Fruit fly (Drosophila melanogaster) ovary, adult (tissue): ENCODE measurements around the gene nullo.

Source experiments
- CG17801 ChIP-seq: fragments of 200-800 bp; optimal IDR thresholded peaks from 2 replicates; lab custom pipeline; 2019; ENCODE audit warnings: missing biosample characterization, mild to moderate bottlenecking, missing genetic modification characterization, moderate library complexity; ENCODE audit not compliant: partially characterized antibody

Gene nullo

DNA sequence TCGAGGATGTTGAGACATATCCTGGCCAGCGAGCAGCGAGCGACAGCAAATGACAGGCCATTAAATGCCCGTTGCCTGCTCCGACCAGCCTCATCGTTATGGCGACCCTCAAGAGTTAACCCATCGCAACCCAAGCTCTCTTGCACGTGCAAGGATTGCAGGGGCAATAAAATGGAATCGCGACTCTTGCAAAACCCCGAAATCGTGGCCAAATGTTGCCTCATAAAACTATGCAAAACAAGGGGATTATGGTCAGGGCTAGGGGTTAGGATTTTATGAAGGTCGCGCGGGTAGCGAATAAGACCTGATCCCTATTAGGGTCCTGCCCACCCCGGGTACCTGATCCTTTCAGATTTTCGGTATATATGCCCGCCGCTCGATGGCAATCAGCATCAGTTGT is at the start of gene nullo:
Gene nullo (plus strand): TSS at position 390 of the 400 bp plus-strand sequence.
- TF ChIP-seq CG17801 (GFP tag; lab: Kevin White, UChicago) = no peak

DNA sequence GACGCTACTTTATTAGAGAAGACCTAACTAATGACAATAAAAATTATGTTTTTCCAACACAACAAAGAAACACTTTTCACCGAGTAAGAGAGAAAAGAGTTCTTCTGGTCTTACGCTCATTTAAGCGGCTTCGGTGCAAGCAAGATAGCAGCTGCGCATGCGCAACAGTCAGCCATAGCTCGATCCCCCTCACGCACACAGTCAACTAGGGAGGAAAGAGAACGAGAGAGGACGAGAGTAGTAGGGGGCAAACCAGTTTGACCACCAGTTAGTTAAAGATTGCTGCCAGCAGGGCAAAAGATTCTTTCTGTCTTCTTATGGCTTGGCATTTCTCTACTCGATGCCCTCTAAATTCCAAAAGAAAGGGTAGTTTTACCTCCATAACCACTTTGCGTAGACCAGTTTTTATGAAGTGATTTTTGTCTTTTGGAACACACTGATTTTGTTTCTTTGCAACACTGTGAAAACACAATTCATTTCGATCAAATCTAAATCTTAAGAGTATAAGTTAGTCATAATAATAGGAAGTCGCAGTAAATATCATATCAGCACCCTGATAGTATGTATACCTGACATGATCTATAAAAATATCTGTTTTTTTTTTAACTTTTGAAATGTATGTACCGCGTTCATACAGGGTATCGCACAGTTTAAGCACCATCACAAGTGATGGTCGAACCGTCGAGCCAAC is 48.7 kb upstream of the nullo start:
- TF ChIP-seq CG17801 (GFP tag; lab: Kevin White, UChicago) = no peak

DNA sequence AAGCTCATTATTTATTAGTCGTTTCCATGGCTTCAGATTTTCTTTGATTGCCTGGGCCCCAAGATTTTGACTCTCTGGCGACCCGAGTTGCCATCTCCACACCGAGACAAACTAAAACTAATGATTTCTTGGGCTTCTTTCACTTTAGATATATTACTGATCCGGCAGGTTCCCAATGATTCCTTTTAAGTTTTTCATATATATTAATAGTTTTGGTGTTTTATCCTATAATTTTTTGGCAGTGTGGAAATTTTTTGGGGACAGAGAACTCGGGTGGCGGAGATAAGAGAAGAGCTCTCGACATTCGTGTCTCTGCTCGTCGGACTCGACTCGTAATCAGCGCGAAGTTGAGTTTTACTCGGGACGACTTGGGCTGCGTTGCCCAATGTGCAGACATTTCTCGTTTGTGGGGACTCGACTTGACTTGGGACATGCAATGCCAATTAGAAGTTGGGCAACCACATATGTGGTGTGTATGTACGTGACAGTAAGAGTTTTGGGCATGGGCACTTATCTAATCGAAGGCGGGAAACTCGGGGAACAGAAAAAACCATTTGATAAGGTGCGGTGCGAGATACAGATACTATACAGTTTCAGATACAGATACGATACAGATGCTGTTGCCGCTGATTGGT is 48.0 kb upstream of the nullo start:
- TF ChIP-seq CG17801 (GFP tag; lab: Kevin White, UChicago) = no peak

DNA sequence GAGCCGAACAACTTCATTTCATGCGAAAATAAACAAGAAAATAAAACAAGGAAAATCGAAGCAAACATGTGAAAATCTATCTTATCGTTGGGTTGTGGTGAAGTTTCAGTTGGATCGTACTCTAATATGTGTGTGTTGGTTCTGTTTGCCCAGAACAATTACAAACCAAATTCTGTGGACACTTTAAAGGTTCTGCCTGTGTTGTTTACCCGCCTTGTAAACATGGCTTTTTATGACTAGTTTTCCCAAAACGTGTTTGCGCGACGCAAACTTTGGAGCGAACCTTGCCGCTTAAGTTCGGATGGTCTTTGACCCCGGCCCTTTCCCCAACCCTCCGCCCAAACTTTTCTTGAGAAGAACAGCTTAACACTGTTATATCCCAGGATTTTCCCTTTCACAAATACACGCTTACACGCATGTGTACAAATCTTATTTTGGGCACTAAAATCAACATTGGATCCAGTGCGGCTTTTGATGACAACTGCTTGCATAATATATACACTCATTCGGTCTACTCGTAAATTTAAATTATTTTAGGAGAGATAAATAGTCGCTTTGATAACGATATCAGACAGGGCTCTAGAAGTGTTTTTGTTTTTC is 45.1 kb upstream of the nullo start:
- TF ChIP-seq CG17801 (GFP tag; lab: Kevin White, UChicago) = no peak

DNA sequence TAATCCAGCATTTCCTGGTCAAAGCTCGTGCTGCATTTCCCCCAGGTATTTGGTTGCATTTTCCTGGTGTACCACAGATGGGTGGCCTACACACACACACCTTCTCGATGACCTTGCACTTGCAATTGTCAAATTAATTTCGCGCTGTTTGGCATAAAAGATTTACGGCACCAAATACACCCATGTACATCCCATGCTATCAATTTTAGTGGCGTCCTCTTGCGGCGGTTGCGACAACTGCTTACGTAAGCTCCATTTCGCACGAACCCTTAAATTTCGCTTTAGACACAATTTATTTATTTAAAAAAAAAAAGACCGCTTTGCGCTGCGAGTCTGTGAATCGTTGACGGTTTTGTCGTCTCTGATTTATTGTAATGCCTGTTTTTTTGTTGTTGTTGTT is 43.8 kb upstream of the nullo start:
- TF ChIP-seq CG17801 (GFP tag; lab: Kevin White, UChicago) = no peak

DNA sequence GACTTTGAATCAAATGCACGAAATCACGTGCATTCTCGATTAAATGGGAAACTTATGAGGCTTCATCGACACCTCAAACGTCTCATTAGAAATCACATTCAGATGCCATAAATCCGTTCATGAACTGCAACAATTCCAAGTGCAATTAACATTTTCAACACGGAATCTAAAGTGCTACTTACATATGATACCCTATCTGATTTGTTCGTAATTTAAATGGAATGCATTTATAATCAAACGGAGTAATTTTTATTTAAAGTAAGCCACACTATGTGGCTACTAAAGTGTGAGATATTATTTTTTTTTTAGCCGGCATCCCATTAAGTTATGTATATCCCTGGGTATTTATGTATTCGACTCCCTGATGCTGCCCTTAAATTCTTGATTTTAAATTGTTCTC is 41.6 kb upstream of the nullo start:
- no peak for TF ChIP-seq CG17801 (GFP tag; lab: Kevin White, UChicago)

DNA sequence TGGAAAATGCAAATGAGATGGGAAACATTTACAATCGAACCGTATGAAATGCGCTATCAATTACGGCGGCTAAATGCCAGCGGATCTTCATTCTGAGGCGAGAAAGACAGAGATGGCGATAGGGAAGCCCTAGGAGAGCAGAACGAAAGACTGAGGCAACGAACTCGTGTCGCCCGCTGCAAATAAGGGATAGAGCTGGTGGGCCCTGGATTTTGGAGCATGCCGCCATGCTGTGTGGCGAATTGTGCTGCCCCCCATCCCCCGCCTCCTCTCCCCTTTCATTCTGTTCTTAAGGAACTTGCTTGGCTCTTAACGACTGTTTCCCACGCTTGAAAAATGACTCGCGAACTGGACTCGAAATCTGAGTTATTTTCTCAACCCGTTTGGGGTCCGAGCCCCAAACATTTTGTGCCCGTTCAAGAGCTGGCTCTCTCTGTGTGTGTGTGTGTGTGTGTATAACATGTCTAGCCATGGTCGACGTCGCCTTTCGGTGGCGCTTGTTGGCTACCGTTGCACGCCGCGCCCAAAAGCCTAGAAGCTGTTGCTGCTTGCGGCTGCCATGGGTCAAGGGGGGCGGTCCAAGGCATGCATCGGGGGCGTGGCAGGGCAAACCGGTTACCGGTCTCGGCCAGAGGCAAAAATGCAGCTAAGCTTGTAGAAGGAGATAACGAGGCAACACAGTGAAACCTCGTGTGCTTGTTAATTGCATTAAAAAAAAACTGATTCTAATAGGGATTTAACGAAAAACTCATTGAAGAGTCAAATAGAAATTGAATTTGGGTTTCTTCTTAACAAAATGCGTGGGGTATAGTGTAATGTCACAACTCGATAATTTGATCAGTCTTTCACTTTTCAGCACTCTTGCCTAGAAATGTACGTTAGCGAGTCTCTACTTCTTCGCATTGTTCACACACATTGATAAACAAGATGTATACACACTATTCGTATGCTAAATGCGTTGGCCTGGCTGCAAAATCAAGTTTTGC is 40.9 kb upstream of the nullo start:
- no peak for TF ChIP-seq CG17801 (GFP tag; lab: Kevin White, UChicago)

DNA sequence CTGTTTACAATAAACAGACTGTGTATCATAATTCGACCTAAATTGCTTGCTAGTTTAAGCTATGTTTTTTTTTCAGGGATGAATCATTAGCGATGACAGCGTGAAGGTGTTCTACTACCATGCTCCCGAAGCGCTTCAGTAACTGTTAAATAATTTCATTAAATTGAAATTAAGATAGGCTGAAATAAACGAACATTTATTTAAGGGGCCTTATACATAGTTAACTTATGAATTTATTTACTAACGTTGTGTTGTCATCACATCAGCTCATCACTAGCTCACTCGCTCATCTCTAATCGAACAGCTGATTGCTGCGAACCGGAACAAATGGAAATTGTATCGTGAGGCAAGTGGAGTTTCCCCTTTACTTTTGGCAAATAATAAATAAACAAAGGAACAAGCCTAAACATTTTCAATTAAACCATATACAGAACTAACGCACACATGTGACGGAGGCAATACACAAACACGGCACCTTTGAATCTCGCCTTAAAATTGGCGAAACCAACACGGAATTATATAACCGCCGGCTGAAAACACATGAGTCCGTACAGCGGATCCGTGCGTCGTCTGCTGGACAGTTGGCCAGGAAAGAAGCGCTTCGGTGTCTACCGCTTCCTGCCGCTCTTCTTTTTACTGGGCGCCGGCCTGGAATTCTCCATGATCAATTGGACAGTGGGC is 38.1 kb upstream of the nullo start, which contains the start of the genes cm, sloth1 and sloth2:
Gene cm (minus strand): TSS at position 83 of the 681 bp plus-strand sequence.
Gene sloth1 (plus strand): TSS at position 295 of the 681 bp plus-strand sequence.
Gene sloth2 (plus strand): TSS at position 295 of the 681 bp plus-strand sequence.
- peak; percentile 92 for TF ChIP-seq CG17801 (GFP tag; lab: Kevin White, UChicago)

DNA sequence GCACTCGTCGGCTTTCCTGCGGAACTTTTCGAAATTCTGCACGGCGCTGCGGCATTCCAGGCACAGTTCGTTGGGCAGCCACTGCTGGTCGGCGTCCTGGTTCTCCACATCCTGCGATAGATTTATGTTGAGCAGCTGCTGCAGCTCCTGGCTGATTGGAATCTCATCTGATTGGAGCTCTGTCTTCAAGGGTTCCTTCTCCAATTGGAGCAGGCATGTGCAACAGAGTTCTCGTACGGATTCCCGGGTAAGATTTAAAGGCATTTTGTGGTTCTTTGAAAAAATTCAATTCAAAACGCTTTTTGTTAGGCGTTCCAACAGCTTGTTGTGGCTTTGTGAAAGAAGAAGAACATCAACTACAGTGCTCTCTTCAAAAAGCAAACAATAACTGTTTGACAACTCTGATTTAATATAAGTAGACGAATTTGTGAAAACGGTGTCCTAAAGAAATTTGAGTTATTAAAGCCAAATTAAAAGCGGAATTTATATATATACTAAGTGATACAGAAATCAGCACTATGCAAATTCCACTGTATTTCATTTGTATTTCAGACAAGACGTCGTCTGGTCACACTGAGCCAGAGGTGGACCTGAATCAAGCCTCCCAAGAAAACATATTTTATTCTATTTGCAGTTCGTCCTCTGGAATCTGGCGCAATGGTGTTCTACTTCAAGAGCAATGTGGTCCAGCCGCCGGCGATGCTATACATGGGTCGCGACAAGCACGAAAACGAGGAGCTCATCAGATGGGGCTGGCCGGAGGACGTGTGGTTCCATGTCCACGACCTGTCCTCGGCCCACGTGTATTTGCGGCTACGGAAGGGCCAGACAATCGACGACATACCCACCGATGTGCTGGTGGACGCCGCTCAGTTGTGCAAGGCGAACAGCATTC is 35.7 kb upstream of the nullo start, which contains the start of the genes CG3032 and CG4593:
Gene CG3032 (minus strand): TSS at position 562 of the 895 bp plus-strand sequence.
Gene CG4593 (plus strand): TSS at position 568 of the 895 bp plus-strand sequence.
- peak; percentile 90 for TF ChIP-seq CG17801 (GFP tag; lab: Kevin White, UChicago)

DNA sequence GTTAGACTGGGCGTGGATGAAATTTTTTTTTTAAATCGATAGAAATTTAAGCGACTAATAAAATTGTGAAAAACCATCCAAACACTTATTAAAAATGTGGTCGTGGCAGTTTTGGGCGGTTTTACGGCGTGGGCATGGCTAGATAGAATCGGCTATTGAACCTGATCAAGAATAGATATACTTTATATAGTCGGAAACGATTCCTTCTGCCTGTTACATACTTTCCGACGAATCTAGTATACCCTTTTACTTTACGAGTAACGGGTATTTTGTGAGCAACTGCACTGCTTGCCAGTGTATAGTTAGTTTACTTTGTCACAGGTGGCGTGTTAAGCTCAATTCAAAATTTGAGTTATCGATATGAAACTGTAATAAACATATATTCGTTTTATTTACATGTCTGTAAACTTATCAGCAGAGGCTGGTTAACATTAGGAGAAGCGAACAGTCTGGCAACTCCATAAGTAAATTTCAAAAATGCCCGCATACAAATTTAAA is 34.3 kb upstream of the nullo start:
- peak; percentile 20 for TF ChIP-seq CG17801 (GFP tag; lab: Kevin White, UChicago)

DNA sequence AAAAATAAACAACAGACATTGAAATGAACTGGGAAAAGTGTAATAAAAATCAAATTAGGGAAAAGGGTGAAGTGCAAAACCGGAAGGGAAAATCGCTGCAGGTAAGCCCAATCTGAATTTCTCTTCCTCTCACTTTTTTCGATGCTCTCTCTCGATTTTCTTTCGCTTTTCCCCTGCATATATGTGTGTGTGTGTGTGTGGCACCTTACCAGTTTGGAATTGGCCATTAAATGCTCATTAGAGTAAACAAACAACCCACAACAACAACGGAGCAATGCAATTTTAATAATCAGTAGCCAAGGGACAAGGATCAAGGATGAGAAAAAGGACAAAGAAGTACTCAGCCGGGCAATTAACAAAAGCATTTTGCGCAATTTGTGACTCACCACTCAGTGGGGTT is 14.4 kb upstream of the nullo start:
- TF ChIP-seq CG17801 (GFP tag; lab: Kevin White, UChicago) = no peak

DNA sequence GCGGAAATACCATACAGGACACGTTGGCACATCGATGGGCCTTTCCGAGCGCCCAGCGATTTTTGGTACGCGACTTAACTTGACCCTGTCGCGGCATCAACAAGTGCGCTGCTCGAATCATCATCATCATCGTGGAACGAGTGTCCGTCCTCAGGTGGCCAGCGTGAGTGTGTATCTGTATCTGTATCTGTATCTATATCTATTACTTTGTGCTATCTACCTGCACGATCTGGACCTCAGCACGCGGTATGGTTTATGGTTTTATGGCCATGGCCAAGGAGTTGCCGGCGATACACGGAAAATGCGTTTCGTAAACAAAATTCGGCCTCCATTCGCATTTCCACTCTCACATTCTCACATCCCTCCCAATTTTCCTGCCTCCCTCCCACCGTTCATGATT is 12.2 kb upstream of the nullo start:
- no peak for TF ChIP-seq CG17801 (GFP tag; lab: Kevin White, UChicago)
